Worm (Caenorhabditis elegans) whole organism, L3 larva: ENCODE measurements around the gene cyn-9.
A peak's percentile ranks its signal among the peaks of the same experiment; 100 is the strongest.

Experiments
- R02D3.7 ChIP-seq: fragments of 150-350 bp; optimal IDR thresholded peaks from 2 replicates; lab custom pipeline; 2014; ENCODE audit warnings: missing biosample characterization, missing genetic modification characterization
- ZK546.5 ChIP-seq: sonication (generic microtip); optimal IDR thresholded peaks from 2 replicates; lab custom pipeline; 2017; ENCODE audit warnings: missing biosample characterization, missing genetic modification characterization
- ama-1 ChIP-seq: fragments of 150-350 bp; optimal IDR thresholded peaks from 2 replicates; lab custom pipeline; 2018
- ceh-28 ChIP-seq: fragments of 150-350 bp; optimal IDR thresholded peaks from 2 replicates; lab custom pipeline; 2014; ENCODE audit warnings: missing biosample characterization, missing genetic modification reagents, missing genetic modification characterization
- elt-2 ChIP-seq: sonication (generic microtip); optimal IDR thresholded peaks from 2 replicates; lab custom pipeline; 2016; ENCODE audit warnings: missing genetic modification reagents, mild to moderate bottlenecking, missing genetic modification characterization, missing compliant biosample characterization
- fkh-10 ChIP-seq: sonication (generic microtip); optimal IDR thresholded peaks from 2 replicates; lab custom pipeline; 2017; ENCODE audit warnings: missing biosample characterization, missing genetic modification reagents, missing genetic modification characterization
- lin-39 ChIP-seq: fragments of 150-350 bp; optimal IDR thresholded peaks from 2 replicates; lab custom pipeline; 2018; ENCODE audit warnings: missing biosample characterization, missing genetic modification reagents, missing genetic modification characterization
- nfya-1 ChIP-seq: sonication (generic microtip); optimal IDR thresholded peaks from 2 replicates; lab custom pipeline; 2017; ENCODE audit warnings: missing genetic modification characterization, mild to moderate bottlenecking, missing compliant biosample characterization, antibody characterized with exemption, moderate library complexity; ENCODE audit not compliant: insufficient read depth
- nhr-23 ChIP-seq: fragments of 150-350 bp; optimal IDR thresholded peaks from 2 replicates; lab custom pipeline; 2014; ENCODE audit warnings: missing biosample characterization, missing genetic modification reagents, missing genetic modification characterization
- nhr-237 ChIP-seq: fragments of 150-350 bp; optimal IDR thresholded peaks from 2 replicates; lab custom pipeline; 2014; ENCODE audit warnings: missing biosample characterization, missing genetic modification characterization
- nhr-67 ChIP-seq: fragments of 150-350 bp; optimal IDR thresholded peaks from 2 replicates; lab custom pipeline; 2014; ENCODE audit warnings: missing biosample characterization, missing genetic modification characterization
- nhr-76 ChIP-seq: fragments of 150-350 bp; sonication (generic microtip); optimal IDR thresholded peaks from 5 replicates; lab custom pipeline; 2014; ENCODE audit warnings: missing biosample characterization, missing genetic modification characterization

DNA sequence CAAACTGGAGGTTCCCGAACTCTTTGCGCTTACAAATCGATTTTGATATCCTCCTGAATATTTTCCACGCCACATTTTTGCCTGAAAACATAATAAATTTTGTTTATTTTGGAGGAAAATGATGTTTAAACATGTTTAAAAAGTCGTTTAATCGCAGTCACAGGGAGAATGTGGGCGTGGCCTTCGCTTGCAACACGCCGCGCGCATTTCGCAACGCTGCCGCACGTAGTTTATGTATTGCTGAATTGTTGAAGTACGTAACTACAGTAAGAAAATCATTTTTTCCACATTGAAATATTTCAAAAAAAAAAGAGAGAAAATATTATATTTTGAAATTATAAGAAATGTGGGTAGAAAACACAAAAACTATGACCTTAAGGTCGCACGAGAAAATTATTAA lies 35.2 kb downstream of the cyn-9 start, which contains the start of gene C46F11.4:
- TF ChIP-seq ZK546.5 (tag; lab: Kevin White, UChicago), result no peak
- no peak for TF ChIP-seq nhr-76 (tag; lab: Kevin White, UChicago)
- no peak for TF ChIP-seq R02D3.7
- no peak for TF ChIP-seq fkh-10 (GFP tag; lab: Kevin White, UChicago)
- TF ChIP-seq lin-39 (tag; lab: Kevin White, UChicago), result peak; percentile 45
- peak; percentile 15 for TF ChIP-seq elt-2 (tag; lab: Kevin White, UChicago)
- TF ChIP-seq nfya-1 (tag; lab: Kevin White, UChicago), result peak; percentile 43
- TF ChIP-seq ama-1, result no peak
- no peak for TF ChIP-seq nhr-23 (tag; lab: Kevin White, UChicago)
- no peak for TF ChIP-seq ceh-28
- no peak for TF ChIP-seq nhr-67 (tag; lab: Kevin White, UChicago)
- TF ChIP-seq nhr-237 (tag; lab: Kevin White, UChicago), result no peak
